Fruit fly (Drosophila melanogaster) Kc167 (cell line): ENCODE results near the gene Naa40.

Source experiments
- Myc ChIP-seq: fragments of >200 bp; optimal IDR thresholded peaks from 2 replicates; lab custom pipeline; 2017; ENCODE audit warnings: missing external identifiers
- Sin3A ChIP-seq: fragments of >200 bp; optimal IDR thresholded peaks from 2 replicates; lab custom pipeline; 2018; ENCODE audit warnings: missing external identifiers
- h ChIP-seq: fragments of >200 bp; optimal IDR thresholded peaks from 3 replicates; lab custom pipeline; 2018; ENCODE audit warnings: missing external identifiers
- insv ChIP-seq: fragments of >200 bp; optimal IDR thresholded peaks from 3 replicates; lab custom pipeline; 2018; ENCODE audit warnings: missing external identifiers
- psq ChIP-seq: fragments of >200 bp; optimal IDR thresholded peaks from 2 replicates; lab custom pipeline; 2017; ENCODE audit warnings: missing external identifiers
- ttk ChIP-seq: sonication (Bioruptor generic); optimal IDR thresholded peaks from 2 replicates; lab custom pipeline; 2017; ENCODE audit warnings: missing external identifiers

dm6 chr3R:29770930-29771329, 46.2 kb upstream of the Naa40 start:
- no peak for TF ChIP-seq psq (lab: Kevin White, UChicago)
- TF ChIP-seq ttk: no peak
- TF ChIP-seq Myc: no peak
- no peak for TF ChIP-seq h (lab: Kevin White, UChicago)
- TF ChIP-seq insv (lab: Kevin White, UChicago): no peak
- TF ChIP-seq Sin3A (lab: Kevin White, UChicago): no peak
